Fruit fly (Drosophila melanogaster) whole organism, embryonic: Measurements from ENCODE around the gene Nmdar1.
A peak's percentile ranks its signal among the peaks of the same experiment; 100 is the strongest.

ENCODE experiments used
- Adf1 ChIP-seq: fragments of 200-800 bp; sonication (Bioruptor generic); IDR thresholded peaks from 2 replicates; pipeline ENCODE4 v1.3.6; 2022; ENCODE audit warnings: missing biosample characterization, missing genetic modification characterization
- Atf6 ChIP-seq: fragments of 200-800 bp; sonication (Bioruptor generic); IDR thresholded peaks from 2 replicates; pipeline ENCODE4 v1.3.6; 2022; ENCODE audit warnings: missing biosample characterization, missing genetic modification characterization
- B-H1 ChIP-seq: fragments of 200-800 bp; sonication (Bioruptor generic); IDR thresholded peaks from 3 replicates; pipeline ENCODE4 v1.3.6; 2022; ENCODE audit warnings: missing biosample characterization, missing genetic modification characterization
- CG10543 ChIP-seq: fragments of 200-800 bp; sonication (Bioruptor generic); optimal IDR thresholded peaks from 3 replicates; lab custom pipeline; 2017; ENCODE audit warnings: missing biosample characterization, mild to moderate bottlenecking, missing genetic modification characterization, moderate library complexity
- CG12236 ChIP-seq: fragments of 200-800 bp; sonication (Bioruptor generic); optimal IDR thresholded peaks from 2 replicates; lab custom pipeline; 2016; ENCODE audit warnings: missing biosample characterization, missing genetic modification characterization
- CG13424 ChIP-seq: fragments of 200-800 bp; sonication (Bioruptor generic); optimal IDR thresholded peaks from 2 replicates; lab custom pipeline; 2019; ENCODE audit warnings: missing biosample characterization, mild to moderate bottlenecking, missing genetic modification characterization, moderate library complexity
- CG15269 ChIP-seq: fragments of 200-800 bp; sonication (Bioruptor generic); optimal IDR thresholded peaks from 2 replicates; lab custom pipeline; 2018; ENCODE audit warnings: missing biosample characterization, mild to moderate bottlenecking, missing genetic modification characterization, moderate library complexity
- CG15479 ChIP-seq: fragments of 200-800 bp; sonication (Bioruptor generic); optimal IDR thresholded peaks from 3 replicates; lab custom pipeline; 2019; ENCODE audit warnings: missing biosample characterization, mild to moderate bottlenecking, missing genetic modification characterization, moderate library complexity
- CG17361 ChIP-seq: fragments of 200-800 bp; sonication (Bioruptor generic); IDR thresholded peaks from 3 replicates; pipeline ENCODE4 v1.3.6; 2022; ENCODE audit warnings: missing biosample characterization, missing genetic modification characterization
- CG1792 ChIP-seq: fragments of 200-800 bp; sonication (Bioruptor generic); optimal IDR thresholded peaks from 2 replicates; lab custom pipeline; 2016; ENCODE audit warnings: missing biosample characterization, missing genetic modification characterization
- CG2120 ChIP-seq: fragments of 200-800 bp; sonication (Bioruptor generic); optimal IDR thresholded peaks from 3 replicates; lab custom pipeline; 2016; ENCODE audit warnings: missing biosample characterization, missing genetic modification characterization
- CG3065 ChIP-seq: fragments of 200-800 bp; sonication (Bioruptor generic); optimal IDR thresholded peaks from 2 replicates; lab custom pipeline; 2016; ENCODE audit warnings: missing biosample characterization, missing genetic modification characterization
- CG34422 ChIP-seq: fragments of 200-800 bp; sonication (Bioruptor generic); IDR thresholded peaks from 3 replicates; pipeline ENCODE4 v1.3.6; 2022; ENCODE audit warnings: missing biosample characterization, missing genetic modification characterization
- CG3995 ChIP-seq: fragments of 200-800 bp; sonication (Bioruptor generic); optimal IDR thresholded peaks from 3 replicates; lab custom pipeline; 2016; ENCODE audit warnings: missing biosample characterization, missing genetic modification characterization
- CG4707 ChIP-seq: fragments of 200-800 bp; sonication (Bioruptor generic); optimal IDR thresholded peaks from 2 replicates; lab custom pipeline; 2018; ENCODE audit warnings: missing biosample characterization, mild to moderate bottlenecking, missing genetic modification characterization, moderate library complexity
- CG7556 ChIP-seq: fragments of 200-800 bp; sonication (Bioruptor generic); optimal IDR thresholded peaks from 2 replicates; lab custom pipeline; 2017; ENCODE audit warnings: missing biosample characterization, mild to moderate bottlenecking, missing genetic modification characterization
- CG8281 ChIP-seq: fragments of 200-800 bp; sonication (Bioruptor generic); optimal IDR thresholded peaks from 2 replicates; lab custom pipeline; 2018; ENCODE audit warnings: missing biosample characterization, mild to moderate bottlenecking, missing genetic modification characterization, moderate library complexity
- CG8359 ChIP-seq: fragments of 200-800 bp; sonication (Bioruptor generic); optimal IDR thresholded peaks from 2 replicates; lab custom pipeline; 2017; ENCODE audit warnings: missing biosample characterization, mild to moderate bottlenecking, missing genetic modification characterization, borderline replicate concordance
- CG8924 ChIP-seq: fragments of 200-800 bp; optimal IDR thresholded peaks from 3 replicates; lab custom pipeline; 2019; ENCODE audit warnings: missing biosample characterization, mild to moderate bottlenecking, missing genetic modification characterization, moderate library complexity
- D19A ChIP-seq: fragments of 200-800 bp; optimal IDR thresholded peaks from 3 replicates; lab custom pipeline; 2019; ENCODE audit warnings: missing biosample characterization, mild to moderate bottlenecking, missing genetic modification characterization, moderate library complexity
- Dbx ChIP-seq: fragments of 200-800 bp; sonication (Bioruptor generic); IDR thresholded peaks from 3 replicates; pipeline ENCODE4 v1.3.6; 2022; ENCODE audit warnings: missing biosample characterization, missing genetic modification characterization
- Ets65A ChIP-seq: fragments of 200-800 bp; sonication (Bioruptor generic); peaks from one replicate; lab custom pipeline; 2016; ENCODE audit warnings: missing biosample characterization, missing genetic modification characterization
- Fer1 ChIP-seq: fragments of 200-800 bp; sonication (Bioruptor generic); optimal IDR thresholded peaks from 2 replicates; lab custom pipeline; 2017; ENCODE audit warnings: missing biosample characterization, mild to moderate bottlenecking, missing genetic modification characterization
- HLH54F ChIP-seq: fragments of 200-800 bp; sonication (Bioruptor generic); optimal IDR thresholded peaks from 3 replicates; lab custom pipeline; 2016; ENCODE audit warnings: missing biosample characterization, missing genetic modification characterization
- HLHmδ ChIP-seq: fragments of 200-800 bp; sonication (Bioruptor generic); optimal IDR thresholded peaks from 2 replicates; lab custom pipeline; 2018; ENCODE audit warnings: missing biosample characterization, mild to moderate bottlenecking, missing genetic modification characterization, moderate library complexity
- Nf-YB ChIP-seq: fragments of 200-800 bp; sonication (Bioruptor generic); optimal IDR thresholded peaks from 3 replicates; lab custom pipeline; 2019; ENCODE audit warnings: missing biosample characterization, mild to moderate bottlenecking, missing genetic modification characterization, moderate library complexity
- NfI ChIP-seq: fragments of 200-800 bp; sonication (Bioruptor generic); optimal IDR thresholded peaks from 3 replicates; lab custom pipeline; 2018; ENCODE audit warnings: missing biosample characterization, mild to moderate bottlenecking, missing genetic modification characterization, moderate library complexity
- Oli ChIP-seq: fragments of 200-800 bp; sonication (Bioruptor generic); optimal IDR thresholded peaks from 2 replicates; lab custom pipeline; 2018; ENCODE audit warnings: missing biosample characterization, mild to moderate bottlenecking, missing genetic modification characterization, moderate library complexity
- PHDP ChIP-seq: fragments of 200-800 bp; sonication (Bioruptor generic); optimal IDR thresholded peaks from 3 replicates; lab custom pipeline; 2018; ENCODE audit warnings: missing biosample characterization, mild to moderate bottlenecking, missing genetic modification characterization, moderate library complexity
- Ptx1 ChIP-seq: fragments of 200-800 bp; sonication (Bioruptor generic); IDR thresholded peaks from 2 replicates; pipeline ENCODE4 v1.3.6; 2022; ENCODE audit warnings: missing biosample characterization, missing genetic modification characterization
- Ravus ChIP-seq: fragments of 200-800 bp; sonication (Bioruptor generic); IDR thresholded peaks from 2 replicates; pipeline ENCODE4 v1.3.6; 2022; ENCODE audit warnings: missing biosample characterization, missing genetic modification characterization
- Side ChIP-seq: fragments of 200-800 bp; sonication (Bioruptor generic); optimal IDR thresholded peaks from 2 replicates; lab custom pipeline; 2016; ENCODE audit warnings: missing biosample characterization, missing genetic modification characterization
- Sry-β ChIP-seq: fragments of 200-800 bp; sonication (Bioruptor generic); optimal IDR thresholded peaks from 2 replicates; lab custom pipeline; 2018; ENCODE audit warnings: missing biosample characterization, mild to moderate bottlenecking, missing genetic modification characterization, moderate library complexity
- Stat92E ChIP-seq, 3 experiments: fragments of >200 bp in 2 of 3; fragments of 200-800 bp in 1 of 3; sonication (Bioruptor generic) in 1 of 3; optimal IDR thresholded peaks; 2 replicates each; lab custom pipeline; 2017 to 2019; ENCODE audit warnings: missing biosample characterization in 3 of 3, missing genetic modification characterization in 3 of 3, mild to moderate bottlenecking in 1 of 3, moderate library complexity in 1 of 3
- Vsx1 ChIP-seq: fragments of 200-800 bp; sonication (Bioruptor generic); optimal IDR thresholded peaks from 2 replicates; lab custom pipeline; 2017; ENCODE audit warnings: missing biosample characterization, mild to moderate bottlenecking, missing genetic modification characterization, missing genetic modification reagents
- ab ChIP-seq: fragments of 200-800 bp; sonication (Bioruptor generic); optimal IDR thresholded peaks from 2 replicates; lab custom pipeline; 2016; ENCODE audit warnings: missing biosample characterization, missing genetic modification characterization
- aop ChIP-seq: fragments of 200-800 bp; sonication (Bioruptor generic); IDR thresholded peaks from 2 replicates; pipeline ENCODE4 v1.3.6; 2022; ENCODE audit warnings: missing biosample characterization, missing genetic modification characterization
- cwo ChIP-seq: fragments of 200-800 bp; sonication (Bioruptor generic); optimal IDR thresholded peaks from 3 replicates; lab custom pipeline; 2017; ENCODE audit warnings: missing biosample characterization, missing genetic modification characterization, mild to moderate bottlenecking, moderate library complexity, missing genetic modification reagents
- danr ChIP-seq: fragments of 200-800 bp; sonication (Bioruptor generic); IDR thresholded peaks from 2 replicates; pipeline ENCODE4 v1.3.6; 2022; ENCODE audit warnings: missing biosample characterization, missing genetic modification characterization
- dati ChIP-seq: fragments of 200-800 bp; sonication (Bioruptor generic); IDR thresholded peaks from 2 replicates; pipeline ENCODE4 v1.3.6; 2022; ENCODE audit warnings: missing biosample characterization, missing genetic modification characterization
- disco-r ChIP-seq: fragments of 200-800 bp; sonication (Bioruptor generic); optimal IDR thresholded peaks from 2 replicates; lab custom pipeline; 2016; ENCODE audit warnings: missing biosample characterization, missing genetic modification characterization
- fd96Cb ChIP-seq: fragments of 200-800 bp; sonication (Bioruptor generic); optimal IDR thresholded peaks from 2 replicates; lab custom pipeline; 2018; ENCODE audit warnings: missing biosample characterization, mild to moderate bottlenecking, missing genetic modification characterization, moderate library complexity
- grn ChIP-seq: fragments of 200-800 bp; sonication (Bioruptor generic); optimal IDR thresholded peaks from 3 replicates; lab custom pipeline; 2017; ENCODE audit warnings: missing biosample characterization, missing genetic modification characterization
- gsb ChIP-seq: fragments of 200-800 bp; sonication (Bioruptor generic); IDR thresholded peaks from 2 replicates; pipeline ENCODE4 v1.3.6; 2022; ENCODE audit warnings: missing biosample characterization, missing genetic modification characterization
- gt ChIP-seq: fragments of 200-800 bp; sonication (Bioruptor generic); IDR thresholded peaks from 2 replicates; pipeline ENCODE4 v1.3.6; 2022; ENCODE audit warnings: missing biosample characterization, missing genetic modification characterization
- h ChIP-seq: fragments of >200 bp; optimal IDR thresholded peaks from 2 replicates; lab custom pipeline; 2017
- mam ChIP-seq: fragments of 200-800 bp; sonication (Bioruptor generic); optimal IDR thresholded peaks from 3 replicates; lab custom pipeline; 2016; ENCODE audit warnings: missing biosample characterization, missing genetic modification characterization
- oc ChIP-seq: fragments of 200-800 bp; sonication (Bioruptor generic); optimal IDR thresholded peaks from 2 replicates; lab custom pipeline; 2018; ENCODE audit warnings: missing biosample characterization, mild to moderate bottlenecking, missing genetic modification characterization, moderate library complexity
- org-1 ChIP-seq: fragments of 200-800 bp; sonication (Bioruptor generic); optimal IDR thresholded peaks from 2 replicates; lab custom pipeline; 2017; ENCODE audit warnings: missing biosample characterization, missing genetic modification characterization
- row ChIP-seq: fragments of 200-800 bp; sonication (Bioruptor generic); IDR thresholded peaks from 3 replicates; pipeline ENCODE4 v1.3.6; 2022; ENCODE audit warnings: missing biosample characterization, missing genetic modification characterization
- stc ChIP-seq: fragments of 200-800 bp; sonication (Bioruptor generic); IDR thresholded peaks from 2 replicates; pipeline ENCODE4 v1.3.6; 2022; ENCODE audit warnings: missing biosample characterization, missing genetic modification characterization
- zfh2 ChIP-seq: fragments of 200-800 bp; sonication (Bioruptor generic); optimal IDR thresholded peaks from 2 replicates; lab custom pipeline; 2016; ENCODE audit warnings: missing biosample characterization, missing genetic modification characterization

Nmdar1 gene

dm6 chr3R:5518627-5519026 lies 4.5 kb downstream of the Nmdar1 start (continued):
- TF ChIP-seq Side (GFP tag; lab: Kevin White, UChicago) (peak; percentile 44), CG7556 (GFP tag; lab: Kevin White, UChicago) (peak; percentile 35), Stat92E (GFP tag; optimal IDR thresholded peaks at IDR 0.05; lab: Kevin White, UChicago) (no peak), CG10543 (GFP tag; lab: Kevin White, UChicago) (no peak), HLH54F (no peak), D19A (tag; lab: Kevin White, UChicago) (peak; percentile 46), CG15479 (GFP tag; lab: Kevin White, UChicago) (no peak), NfI (GFP tag; lab: Kevin White, UChicago) (peak; percentile 53), Adf1 (GFP tag; lab: Robert Waterston, UW) (no peak), CG1792 (GFP tag; lab: Kevin White, UChicago) (peak; percentile 9), Ptx1 (GFP tag; lab: Robert Waterston, UW) (peak; percentile 53), CG8359 (GFP tag; lab: Kevin White, UChicago) (peak; percentile 15), danr (GFP tag; lab: Robert Waterston, UW) (no peak), Atf6 (GFP tag; lab: Robert Waterston, UW) (0 out of 2 replicates have a peak, but pooled peaks have one; percentile 18), cwo (GFP tag; lab: Kevin White, UChicago) (no peak), h (lab: Kevin White, UChicago) (no peak), CG4707 (GFP tag; lab: Kevin White, UChicago) (peak; percentile 2), gsb (GFP tag; lab: Robert Waterston, UW) (no peak), Dbx (no peak), CG3995 (no peak), Oli (tag; lab: Kevin White, UChicago) (peak; percentile 67), CG15269 (tag; lab: Kevin White, UChicago) (peak; percentile 54), dati (peak; percentile 39; the same call in 1 of the 2 replicates), CG17361 (GFP tag; lab: Robert Waterston, UW) (peak; percentile 71; the same call in 2 of the 3 replicates), grn (peak; percentile 54), aop (GFP tag; lab: Robert Waterston, UW) (no peak)
- TF ChIP-seq, all 482 proteins: peak for 228

dm6 chr3R:5517876-5518211 lies 5.3 kb downstream of the Nmdar1 start:
- TF ChIP-seq Ravus (no peak), row (GFP tag; lab: Robert Waterston, UW) (0 out of 3 replicates have a peak, but pooled peaks have one; percentile 16), CG8281 (tag; lab: Kevin White, UChicago) (no peak), CG13424 (tag; lab: Kevin White, UChicago) (no peak), Ets65A (GFP tag; lab: Kevin White, UChicago) (no peak), gt (GFP tag; lab: Robert Waterston, UW) (no peak), CG8924 (no peak), grn (peak; percentile 0), Ptx1 (GFP tag; lab: Robert Waterston, UW) (no peak), disco-r (GFP tag; lab: Kevin White, UChicago) (no peak), CG2120 (GFP tag; lab: Kevin White, UChicago) (no peak), B-H1 (no peak), Sry-β (GFP tag; lab: Kevin White, UChicago) (no peak), zfh2 (GFP tag; lab: Kevin White, UChicago) (no peak), org-1 (GFP tag; lab: Kevin White, UChicago) (no peak), oc (tag; lab: Kevin White, UChicago) (peak; percentile 48), mam (GFP tag; lab: Kevin White, UChicago) (no peak), CG3065 (no peak), PHDP (tag; lab: Kevin White, UChicago) (no peak), Nf-YB (no peak), HLHmδ (no peak), CG12236 (GFP tag; lab: Kevin White, UChicago) (no peak), CG34422 (GFP tag; lab: Robert Waterston, UW) (no peak), fd96Cb (tag; lab: Kevin White, UChicago) (no peak), Fer1 (GFP tag; lab: Kevin White, UChicago) (no peak), Vsx1 (GFP tag; lab: Kevin White, UChicago) (peak; percentile 76), stc (GFP tag; lab: Robert Waterston, UW) (peak; percentile 21; the same call in 1 of the 2 replicates), ab (no peak)
